Worm (Caenorhabditis elegans): Measurements from ENCODE around the gene eco-1.

DNA sequence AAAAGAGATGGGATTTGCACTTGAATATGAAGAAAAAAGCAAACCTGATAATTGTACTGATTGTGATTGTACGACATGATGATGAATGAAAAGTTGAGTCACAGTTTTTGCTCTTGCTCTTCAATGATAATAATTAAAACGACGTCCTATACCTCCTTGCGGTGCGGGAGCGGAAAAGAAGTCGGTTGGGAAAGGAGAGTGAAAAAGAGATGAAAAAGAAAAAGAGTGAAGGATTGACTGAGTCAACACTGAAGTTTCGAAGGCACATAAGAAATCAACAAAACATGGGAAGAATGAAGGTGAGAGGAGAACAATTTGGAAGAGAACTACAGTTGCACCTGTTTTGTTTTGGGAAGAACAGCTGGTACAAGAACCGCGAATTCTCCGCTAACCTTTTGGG lies 39.5 kb downstream of the eco-1 start, which contains the start of gene F56C9.8:
- TF ChIP-seq skn-1 (tag; optimal IDR thresholded peaks at IDR 0.05) (no peak), ceh-82 (tag; optimal IDR thresholded peaks at IDR 0.05) (no peak), sma-9 (GFP tag; optimal IDR thresholded peaks at IDR 0.05) (no peak), sma-9 (tag; optimal IDR thresholded peaks at IDR 0.05) (no peak), elt-1 (tag; optimal IDR thresholded peaks at IDR 0.05) (no peak)

Data from whole organism, L2 larva.